Fruit fly (Drosophila melanogaster): ENCODE data around the gene CG43291.

- TF ChIP-seq CG34367 (tag; optimal IDR thresholded peaks at IDR 0.05) (peak; percentile 96), CG8159 (tag; optimal IDR thresholded peaks at IDR 0.05) (peak; percentile 96), CG13204 (GFP tag; optimal IDR thresholded peaks at IDR 0.05) (peak; percentile 81)
These were observed 39.4 kb upstream of the CG43291 start for dm6 chr3R:14283754-14284421.
